Fruit fly (Drosophila melanogaster) whole organism: ENCODE results near the gene Hip1.

Experiments used
- pan ChIP-seq: fragments of >200 bp; optimal IDR thresholded peaks from 2 replicates; lab custom pipeline; 2017
- psq ChIP-seq: fragments of >200 bp; optimal IDR thresholded peaks from 2 replicates; lab custom pipeline; 2017
- usp ChIP-seq: fragments of >200 bp; optimal IDR thresholded peaks from 2 replicates; lab custom pipeline; 2017; ENCODE audit warnings: missing biosample characterization, missing genetic modification characterization, mixed read lengths

dm6 chr3L:12815756-12816155 is 42.4 kb upstream of the Hip1 start:
- no peak for TF ChIP-seq pan
- TF ChIP-seq usp, result no peak
- TF ChIP-seq psq (lab: Kevin White, UChicago), result no peak
